Fruit fly (Drosophila melanogaster) whole organism, embryonic: ENCODE data around the gene Cnep1r2.

Experiments
- ATbp ChIP-seq: fragments of 200-800 bp; sonication (Bioruptor generic); optimal IDR thresholded peaks from 2 replicates; lab custom pipeline; 2017; ENCODE audit warnings: missing biosample characterization, mild to moderate bottlenecking, missing genetic modification characterization, missing genetic modification reagents
- CG15696 ChIP-seq: fragments of 200-800 bp; sonication (Bioruptor generic); optimal IDR thresholded peaks from 2 replicates; lab custom pipeline; 2019; ENCODE audit warnings: missing biosample characterization, mild to moderate bottlenecking, missing genetic modification characterization, moderate library complexity
- CG17612 ChIP-seq: fragments of 200-800 bp; sonication (Bioruptor generic); IDR thresholded peaks from 2 replicates; pipeline ENCODE4 v1.3.6; 2022; ENCODE audit warnings: missing biosample characterization, missing genetic modification characterization
- CG3995 ChIP-seq: fragments of 200-800 bp; sonication (Bioruptor generic); optimal IDR thresholded peaks from 3 replicates; lab custom pipeline; 2016; ENCODE audit warnings: missing biosample characterization, missing genetic modification characterization
- CG5180 ChIP-seq: fragments of 200-800 bp; sonication (Bioruptor generic); optimal IDR thresholded peaks from 3 replicates; lab custom pipeline; 2017; ENCODE audit warnings: missing biosample characterization, missing genetic modification characterization, mild to moderate bottlenecking, moderate library complexity, missing genetic modification reagents
- CG5953 ChIP-seq: fragments of 200-800 bp; sonication (Bioruptor generic); IDR thresholded peaks from 2 replicates; pipeline ENCODE4 v1.3.6; 2022; ENCODE audit warnings: missing biosample characterization, missing genetic modification characterization
- CG7745 ChIP-seq: fragments of 200-800 bp; sonication (Bioruptor generic); optimal IDR thresholded peaks from 2 replicates; lab custom pipeline; 2018; ENCODE audit warnings: missing biosample characterization, mild to moderate bottlenecking, missing genetic modification characterization, moderate library complexity
- ash1 ChIP-seq: fragments of 200-800 bp; sonication (Bioruptor generic); optimal IDR thresholded peaks from 2 replicates; lab custom pipeline; 2018; ENCODE audit warnings: missing biosample characterization, mild to moderate bottlenecking, missing genetic modification characterization
- chif ChIP-seq, 2 experiments: fragments of 200-800 bp; sonication (Bioruptor generic); optimal IDR thresholded peaks; 3 replicates each; lab custom pipeline; 2016; ENCODE audit warnings: missing biosample characterization in 2 of 2, missing genetic modification characterization in 2 of 2
- ftz-f1 ChIP-seq: fragments of 200-800 bp; sonication (Bioruptor generic); optimal IDR thresholded peaks from 2 replicates; lab custom pipeline; 2016; ENCODE audit warnings: missing biosample characterization, missing genetic modification characterization
- jing ChIP-seq: fragments of 200-800 bp; sonication (Bioruptor generic); optimal IDR thresholded peaks from 2 replicates; lab custom pipeline; 2018; ENCODE audit warnings: missing biosample characterization, mild to moderate bottlenecking, missing genetic modification characterization
- nerfin-2 ChIP-seq: fragments of 200-800 bp; sonication (Bioruptor generic); IDR thresholded peaks from 2 replicates; pipeline ENCODE4 v1.3.6; 2022; ENCODE audit warnings: missing biosample characterization, missing genetic modification characterization; ENCODE audit not compliant: partially characterized antibody
- tio ChIP-seq: fragments of 200-800 bp; sonication (Bioruptor generic); optimal IDR thresholded peaks from 2 replicates; lab custom pipeline; 2017; ENCODE audit warnings: missing biosample characterization, missing genetic modification characterization, inconsistent platforms
- z ChIP-seq: fragments of 200-800 bp; sonication (Bioruptor generic); IDR thresholded peaks from 3 replicates; pipeline ENCODE4 v1.3.6; 2022; ENCODE audit warnings: missing biosample characterization, missing genetic modification characterization

DNA sequence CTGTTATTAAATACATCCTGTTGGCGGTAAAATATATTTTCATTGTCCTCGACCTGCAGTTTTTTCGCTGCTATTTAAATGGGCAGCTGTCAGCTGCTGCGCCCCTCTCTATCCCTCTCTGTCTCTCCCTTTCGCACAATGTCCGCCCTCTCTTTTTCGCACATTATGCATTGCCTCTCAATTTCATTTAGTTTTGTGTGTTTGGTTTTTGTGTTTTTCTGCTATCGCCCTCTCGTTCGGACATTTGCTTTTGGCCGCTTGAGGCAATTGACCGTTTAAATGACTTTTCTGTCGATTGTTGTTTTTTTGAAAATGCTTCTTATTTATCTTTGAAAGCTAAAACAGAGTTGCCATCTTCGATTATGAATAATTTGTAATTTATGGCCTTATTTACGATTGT, 37.0 kb downstream of the Cnep1r2 start:
- no peak for TF ChIP-seq CG5180 (GFP tag; lab: Kevin White, UChicago)
- no peak for TF ChIP-seq CG15696 (tag; lab: Kevin White, UChicago)
- TF ChIP-seq z (GFP tag; lab: Robert Waterston, UW), result no peak
- no peak for TF ChIP-seq CG5953 (GFP tag; lab: Robert Waterston, UW)
- no peak for TF ChIP-seq nerfin-2 (GFP tag; lab: Robert Waterston, UW)
- no peak for TF ChIP-seq ash1 (GFP tag; lab: Kevin White, UChicago)
- TF ChIP-seq jing, result no peak
- no peak for TF ChIP-seq chif (GFP tag; optimal IDR thresholded peaks at IDR 0.05; lab: Kevin White, UChicago)
- no peak for TF ChIP-seq CG7745
- no peak for TF ChIP-seq CG17612 (GFP tag; lab: Robert Waterston, UW)
- no peak for TF ChIP-seq tio (GFP tag; lab: Kevin White, UChicago)
- TF ChIP-seq ATbp, result no peak
- no peak for TF ChIP-seq ftz-f1 (GFP tag; lab: Kevin White, UChicago)
- no peak for TF ChIP-seq CG3995 (GFP tag; lab: Kevin White, UChicago)
